Fruit fly (Drosophila melanogaster) whole organism, wandering third instar larva: ENCODE data around the gene slou.

ENCODE experiments used
- Abd-B ChIP-seq: fragments of >200 bp; optimal IDR thresholded peaks from 2 replicates; lab custom pipeline; 2017; ENCODE audit warnings: missing biosample characterization, missing genetic modification characterization
- CrebA ChIP-seq: fragments of 200-800 bp; sonication (Bioruptor generic); optimal IDR thresholded peaks from 2 replicates; lab custom pipeline; 2016; ENCODE audit warnings: missing biosample characterization, mild to moderate bottlenecking, missing genetic modification characterization, borderline replicate concordance
- Dfd ChIP-seq: fragments of >200 bp; optimal IDR thresholded peaks from 2 replicates; lab custom pipeline; 2017; ENCODE audit warnings: missing biosample characterization, missing genetic modification characterization
- GATAd ChIP-seq: sonication (Bioruptor generic); optimal IDR thresholded peaks from 2 replicates; lab custom pipeline; 2016; ENCODE audit warnings: missing biosample characterization, missing genetic modification characterization
- OdsH ChIP-seq: fragments of 200-800 bp; sonication (Bioruptor generic); optimal IDR thresholded peaks from 2 replicates; lab custom pipeline; 2016; ENCODE audit warnings: missing biosample characterization, mild to moderate bottlenecking, missing genetic modification characterization
- foxo ChIP-seq, 2 experiments: fragments of 200-800 bp; sonication (Bioruptor generic); optimal IDR thresholded peaks; 2 replicates in 1 of 2; 3 replicates in 1 of 2; lab custom pipeline; 2016 to 2017; ENCODE audit warnings: missing biosample characterization in 2 of 2, missing genetic modification characterization in 2 of 2
- fru ChIP-seq: fragments of 200-800 bp; sonication (Bioruptor generic); optimal IDR thresholded peaks from 3 replicates; lab custom pipeline; 2016; ENCODE audit warnings: missing biosample characterization, mild to moderate bottlenecking, missing genetic modification characterization
- h ChIP-seq: fragments of 200-800 bp; sonication (Bioruptor generic); optimal IDR thresholded peaks from 3 replicates; lab custom pipeline; 2016; ENCODE audit warnings: missing biosample characterization, mild to moderate bottlenecking, missing genetic modification characterization

DNA sequence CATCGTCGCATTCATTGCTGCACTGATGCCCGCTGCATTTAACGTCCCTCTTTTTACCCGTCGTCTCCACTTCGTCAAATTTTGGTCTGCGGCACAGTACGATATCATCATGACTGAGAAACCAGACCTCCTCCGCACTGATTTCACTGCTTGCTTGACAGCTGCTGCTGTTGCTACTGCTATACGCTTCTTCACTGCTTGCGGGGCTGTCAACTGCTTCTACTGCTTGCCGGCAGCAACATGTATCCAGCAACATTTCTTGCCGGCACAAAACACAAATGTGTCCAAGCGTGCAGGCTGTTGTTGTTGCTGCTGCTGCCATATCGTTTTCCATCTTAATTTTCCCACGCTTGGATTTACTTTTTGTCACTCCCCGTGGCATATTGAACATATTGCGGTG lies 23.1 kb upstream of the slou start:
- TF ChIP-seq OdsH (no peak), fru (GFP tag; lab: Kevin White, UChicago) (no peak), h (GFP tag; lab: Kevin White, UChicago) (no peak), GATAd (no peak), foxo (GFP tag; optimal IDR thresholded peaks at IDR 0.05; lab: Kevin White, UChicago) (no peak), Dfd (GFP tag; lab: Kevin White, UChicago) (no peak), Abd-B (GFP tag; lab: Kevin White, UChicago) (peak; percentile 64), CrebA (GFP tag; lab: Kevin White, UChicago) (no peak)
